Fruit fly (Drosophila melanogaster): Measurements from ENCODE around the gene dpr19.
A peak's percentile ranks its signal among the peaks of the same experiment; 100 is the strongest.

dpr19 gene

DNA sequence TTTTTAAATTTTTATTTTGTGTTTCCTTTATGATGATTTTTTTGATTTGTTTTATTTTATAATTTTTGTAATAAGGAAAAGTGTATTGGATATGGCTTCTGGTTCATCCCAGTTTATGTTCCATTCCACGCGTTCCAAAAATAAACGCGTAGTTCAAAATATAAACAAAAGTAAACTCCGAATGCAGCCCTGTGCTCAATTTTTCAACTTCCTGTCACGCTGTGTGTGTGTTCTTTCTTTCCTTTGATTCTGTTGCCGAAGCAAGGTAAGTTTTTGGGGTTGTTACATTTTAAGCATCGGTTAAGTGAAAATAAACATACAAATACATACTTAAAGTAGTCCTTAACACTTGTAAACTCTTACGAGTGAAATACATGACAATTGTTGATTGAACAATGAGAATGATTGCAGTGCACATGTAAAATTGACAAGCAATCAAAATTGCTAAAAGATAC, 32.2 kb downstream of the dpr19 start, which contains the start of the genes Ip259 and RpS27A (continued):
- TF ChIP-seq CG15479 (GFP tag; optimal IDR thresholded peaks at IDR 0.05): no peak
- TF ChIP-seq fd102C (GFP tag; optimal IDR thresholded peaks at IDR 0.05): peak; percentile 2
- no peak for TF ChIP-seq ftz-f1 (GFP tag; optimal IDR thresholded peaks at IDR 0.05)
- peak; percentile 65; the same call in 2 of the 3 replicates for TF ChIP-seq ase (GFP tag; IDR thresholded peaks at IDR 0.05)
- TF ChIP-seq gem (tag; optimal IDR thresholded peaks at IDR 0.05): no peak
- peak; percentile 56 for TF ChIP-seq CG12219 (GFP tag; optimal IDR thresholded peaks at IDR 0.05)
- peak; percentile 31; the same call in 1 of the 2 replicates for TF ChIP-seq esg (GFP tag; conservative IDR thresholded peaks at IDR 0.05)
- TF ChIP-seq ham (GFP tag; IDR thresholded peaks at IDR 0.05): no peak
- peak; percentile 99 for TF ChIP-seq Ets97D (GFP tag; optimal IDR thresholded peaks at IDR 0.05)
- peak; percentile 71 for TF ChIP-seq tio (GFP tag; optimal IDR thresholded peaks at IDR 0.05)
- TF ChIP-seq CG8478 (optimal IDR thresholded peaks at IDR 0.05): no peak
- TF ChIP-seq Dek (tag; optimal IDR thresholded peaks at IDR 0.05): no peak
- peak; percentile 45 for TF ChIP-seq CG4820 (GFP tag; optimal IDR thresholded peaks at IDR 0.05)
- TF ChIP-seq CG10209 (GFP tag; optimal IDR thresholded peaks at IDR 0.05): peak; percentile 80
- TF ChIP-seq bcd (GFP tag; optimal IDR thresholded peaks at IDR 0.05): peak; percentile 89
- peak; percentile 83; the same call in 2 of the 3 replicates for TF ChIP-seq CG34422 (GFP tag; IDR thresholded peaks at IDR 0.05)
- peak; percentile 74 for TF ChIP-seq scrt (GFP tag; optimal IDR thresholded peaks at IDR 0.05)
- no peak for TF ChIP-seq crol (GFP tag; IDR thresholded peaks at IDR 0.05)
- TF ChIP-seq CG6854 (GFP tag; optimal IDR thresholded peaks at IDR 0.05): peak; percentile 71
- TF ChIP-seq Mrtf (GFP tag; IDR thresholded peaks at IDR 0.05): no peak; the same call in 1 of the 3 replicates
- peak; percentile 70 for TF ChIP-seq CG3407 (GFP tag; optimal IDR thresholded peaks at IDR 0.05)
- TF ChIP-seq NC2β (GFP tag; optimal IDR thresholded peaks at IDR 0.05): peak; percentile 96
- no peak for TF ChIP-seq Lim3 (GFP tag; IDR thresholded peaks at IDR 0.05)
- TF ChIP-seq CG17568 (GFP tag; optimal IDR thresholded peaks at IDR 0.05): peak; percentile 64
- peak; percentile 60 for TF ChIP-seq CG10267 (tag; optimal IDR thresholded peaks at IDR 0.05)
- TF ChIP-seq tup (GFP tag; optimal IDR thresholded peaks at IDR 0.05): no peak
- TF ChIP-seq en (GFP tag; optimal IDR thresholded peaks at IDR 0.05): peak; percentile 63
- peak; percentile 61 for TF ChIP-seq gro (GFP tag; optimal IDR thresholded peaks at IDR 0.05)
- TF ChIP-seq tgo (GFP tag; IDR thresholded peaks at IDR 0.05): peak; percentile 55
- TF ChIP-seq lola (GFP tag; optimal IDR thresholded peaks at IDR 0.05): peak in 1 of 3 experiments; percentile 36
- TF ChIP-seq CG5180 (GFP tag; optimal IDR thresholded peaks at IDR 0.05): peak; percentile 46
- TF ChIP-seq p53 (GFP tag; optimal IDR thresholded peaks at IDR 0.05): peak; percentile 62
- TF ChIP-seq Blimp-1 (GFP tag; optimal IDR thresholded peaks at IDR 0.05): no peak
- TF ChIP-seq YL-1 (GFP tag; optimal IDR thresholded peaks at IDR 0.05): peak; percentile 93
- peak; percentile 77 for TF ChIP-seq ken (GFP tag; IDR thresholded peaks at IDR 0.05)
- peak; percentile 73 for TF ChIP-seq CrebB (tag; optimal IDR thresholded peaks at IDR 0.05)
- TF ChIP-seq Hr39 (optimal IDR thresholded peaks at IDR 0.05): no peak
- peak; percentile 60 for TF ChIP-seq CG8359 (GFP tag; optimal IDR thresholded peaks at IDR 0.05; ENCODE audit: borderline replicate concordance)
- no peak for TF ChIP-seq CG11504 (tag; optimal IDR thresholded peaks at IDR 0.05)
- TF ChIP-seq CG6689 (GFP tag; IDR thresholded peaks at IDR 0.05): peak; percentile 59
- no peak for TF ChIP-seq HLH4C (GFP tag; IDR thresholded peaks at IDR 0.05; ENCODE audit: partially characterized antibody)
- peak; percentile 78 for TF ChIP-seq Usf (GFP tag; optimal IDR thresholded peaks at IDR 0.05)
- TF ChIP-seq Rfx (GFP tag; IDR thresholded peaks at IDR 0.05): peak; percentile 86; the same call in 1 of the 2 replicates
- TF ChIP-seq Dfd (GFP tag; optimal IDR thresholded peaks at IDR 0.05): no peak
- peak; percentile 40 for TF ChIP-seq gsb (GFP tag; IDR thresholded peaks at IDR 0.05)
- peak; percentile 44; the same call in 1 of the 2 replicates for TF ChIP-seq CG10321 (GFP tag; IDR thresholded peaks at IDR 0.05)
- peak; percentile 54; the same call in 2 of the 3 replicates for TF ChIP-seq Aef1 (GFP tag; IDR thresholded peaks at IDR 0.05)
- TF ChIP-seq Dp (GFP tag; optimal IDR thresholded peaks at IDR 0.05): no peak
- TF ChIP-seq CG4617 (GFP tag; optimal IDR thresholded peaks at IDR 0.05; ENCODE audit: borderline replicate concordance): peak; percentile 46
- no peak; the same call in 1 of the 2 replicates for TF ChIP-seq CG32772 (GFP tag; IDR thresholded peaks at IDR 0.05)
- peak; percentile 66 for TF ChIP-seq CG10147 (GFP tag; optimal IDR thresholded peaks at IDR 0.05)
